Worm (Caenorhabditis elegans) whole organism, L1 larva: Measurements from ENCODE around the gene C32B5.15.
"Not testable (repeated sequence)": the region's sequence is repeated elsewhere in the genome, so short reads cannot be mapped to it uniquely, and the experiment has no call there.

ENCODE experiments used
- F16B12.6 ChIP-seq: fragments of 150-350 bp; optimal IDR thresholded peaks from 2 replicates; lab custom pipeline; 2014; ENCODE audit warnings: missing biosample characterization, missing genetic modification characterization
- Y116A8C.19 ChIP-seq: sonication (generic microtip); optimal IDR thresholded peaks from 2 replicates; lab custom pipeline; 2016; ENCODE audit warnings: missing compliant biosample characterization, missing genetic modification characterization, borderline replicate concordance
- ama-1 ChIP-seq: fragments of 150-350 bp; optimal IDR thresholded peaks from 2 replicates; lab custom pipeline; 2014
- ceh-63 ChIP-seq: fragments of 200-800 bp; sonication (Bioruptor generic); optimal IDR thresholded peaks from 2 replicates; lab custom pipeline; 2018; ENCODE audit warnings: mild to moderate bottlenecking, missing genetic modification characterization, missing compliant biosample characterization
- ceh-8 ChIP-seq: fragments of 200-800 bp; sonication (Bioruptor generic); optimal IDR thresholded peaks from 2 replicates; lab custom pipeline; 2018; ENCODE audit warnings: mild to moderate bottlenecking, missing genetic modification characterization, moderate library complexity, missing compliant biosample characterization
- dsc-1 ChIP-seq: sonication (generic microtip); optimal IDR thresholded peaks from 2 replicates; lab custom pipeline; 2016; ENCODE audit warnings: mild to moderate bottlenecking, missing genetic modification characterization, missing compliant biosample characterization
- efl-1 ChIP-seq, 4 experiments: fragments of 150-350 bp; optimal IDR thresholded peaks in 3 of 4; peaks in 1 of 4; 1 replicate in 1 of 4; 2 replicates in 3 of 4; lab custom pipeline; 2014; ENCODE audit warnings: missing biosample characterization in 2 of 4, missing genetic modification characterization in 2 of 4, missing genetic modification reagents in 2 of 4
- efl-3 ChIP-seq: fragments of 200-800 bp; sonication (Bioruptor generic); optimal IDR thresholded peaks from 2 replicates; lab custom pipeline; 2018; ENCODE audit warnings: mild to moderate bottlenecking, missing genetic modification characterization, missing compliant biosample characterization
- elt-3 ChIP-seq, 6 experiments: fragments of 150-350 bp in 1 of 6; sonication (generic microtip); optimal IDR thresholded peaks; 2 replicates each; lab custom pipeline; 2017 to 2018; ENCODE audit warnings: missing biosample characterization in 6 of 6, missing genetic modification characterization in 6 of 6, inconsistent platforms in 1 of 6
- ets-5 ChIP-seq: fragments of 200-800 bp; sonication (Bioruptor generic); IDR thresholded peaks from 2 replicates; pipeline ENCODE4 v1.3.6; 2022; ENCODE audit warnings: missing genetic modification characterization, missing compliant biosample characterization
- fkh-10 ChIP-seq: sonication (generic microtip); optimal IDR thresholded peaks from 2 replicates; lab custom pipeline; 2017; ENCODE audit warnings: missing biosample characterization, missing genetic modification reagents, missing genetic modification characterization
- fkh-8 ChIP-seq: sonication (generic microtip); optimal IDR thresholded peaks from 2 replicates; lab custom pipeline; 2016; ENCODE audit warnings: mild to moderate bottlenecking, missing genetic modification characterization, missing compliant biosample characterization
- fos-1 ChIP-seq: fragments of 150-350 bp; optimal IDR thresholded peaks from 2 replicates; lab custom pipeline; 2014; ENCODE audit warnings: missing biosample characterization, missing genetic modification characterization
- grh-1 ChIP-seq: fragments of 200-800 bp; sonication (Bioruptor generic); IDR thresholded peaks from 2 replicates; pipeline ENCODE4 v1.3.6; 2022; ENCODE audit warnings: missing genetic modification reagents, missing genetic modification characterization, missing compliant biosample characterization
- irx-1 ChIP-seq: sonication (generic microtip); optimal IDR thresholded peaks from 2 replicates; lab custom pipeline; 2016; ENCODE audit warnings: missing genetic modification characterization, missing compliant biosample characterization
- isw-1 ChIP-seq: fragments of 200-800 bp; sonication (Bioruptor generic); IDR thresholded peaks from 2 replicates; pipeline ENCODE4 v1.3.6; 2022; ENCODE audit warnings: missing genetic modification characterization, missing compliant biosample characterization
- jun-1 ChIP-seq: fragments of 150-350 bp; optimal IDR thresholded peaks from 2 replicates; lab custom pipeline; 2014; ENCODE audit warnings: missing biosample characterization, missing genetic modification reagents, missing genetic modification characterization
- lin-15B ChIP-seq: fragments of 150-350 bp; sonication (generic microtip); optimal IDR thresholded peaks from 3 replicates; lab custom pipeline; 2014; ENCODE audit warnings: missing biosample characterization, missing genetic modification characterization
- mab-9 ChIP-seq: fragments of 200-800 bp; sonication (Bioruptor generic); IDR thresholded peaks from 2 replicates; pipeline ENCODE4 v1.3.6; 2022; ENCODE audit warnings: missing genetic modification reagents, missing genetic modification characterization, missing compliant biosample characterization
- mep-1 ChIP-seq: fragments of 150-350 bp; optimal IDR thresholded peaks from 2 replicates; lab custom pipeline; 2014; ENCODE audit warnings: missing biosample characterization, missing genetic modification characterization
- nhr-19 ChIP-seq: fragments of 200-800 bp; sonication (Bioruptor generic); conservative IDR thresholded peaks from 2 replicates; pipeline ENCODE4 v1.3.6; 2022; ENCODE audit warnings: missing genetic modification characterization, missing compliant biosample characterization
- nhr-28 ChIP-seq: fragments of 150-350 bp; optimal IDR thresholded peaks from 2 replicates; lab custom pipeline; 2014; ENCODE audit warnings: missing biosample characterization, missing genetic modification characterization
- nhr-76 ChIP-seq: sonication (generic microtip); optimal IDR thresholded peaks from 2 replicates; lab custom pipeline; 2017; ENCODE audit warnings: missing biosample characterization, missing genetic modification characterization
- snpc-4 ChIP-seq: fragments of 150-350 bp; optimal IDR thresholded peaks from 2 replicates; lab custom pipeline; 2014; ENCODE audit warnings: missing biosample characterization, missing genetic modification characterization
- snu-23 ChIP-seq: sonication (generic microtip); optimal IDR thresholded peaks from 2 replicates; lab custom pipeline; 2016; ENCODE audit warnings: missing genetic modification characterization, missing compliant biosample characterization
- sptf-1 ChIP-seq: fragments of 150-350 bp; optimal IDR thresholded peaks from 2 replicates; lab custom pipeline; 2014; ENCODE audit warnings: missing biosample characterization, missing genetic modification characterization
- tbx-2 ChIP-seq: sonication (generic microtip); optimal IDR thresholded peaks from 2 replicates; lab custom pipeline; 2016; ENCODE audit warnings: missing genetic modification characterization, missing compliant biosample characterization
- tlp-1 ChIP-seq: fragments of 150-350 bp; optimal IDR thresholded peaks from 2 replicates; lab custom pipeline; 2014; ENCODE audit warnings: missing biosample characterization, missing genetic modification characterization
- unc-30 ChIP-seq: sonication (generic microtip); optimal IDR thresholded peaks from 2 replicates; lab custom pipeline; 2017; ENCODE audit warnings: missing biosample characterization, missing genetic modification characterization
- xbp-1 ChIP-seq: sonication (generic microtip); optimal IDR thresholded peaks from 2 replicates; lab custom pipeline; 2016; ENCODE audit warnings: missing genetic modification characterization, missing compliant biosample characterization
- zip-4 ChIP-seq: fragments of 200-800 bp; sonication (Bioruptor generic); optimal IDR thresholded peaks from 2 replicates; lab custom pipeline; 2018; ENCODE audit warnings: mild to moderate bottlenecking, missing genetic modification characterization, moderate library complexity, missing compliant biosample characterization

C32B5.15 gene

ce11 chrII:996112-996511 lies 23.4 kb upstream of the C32B5.15 start, which contains the start of gene F45D11.11:
F45D11.11 (minus strand) TSS chrII:996212.
- not testable (repeated sequence) for TF ChIP-seq ets-5; unc-30 (tag; lab: Kevin White, UChicago); fkh-10 (GFP tag; lab: Kevin White, UChicago)

DNA sequence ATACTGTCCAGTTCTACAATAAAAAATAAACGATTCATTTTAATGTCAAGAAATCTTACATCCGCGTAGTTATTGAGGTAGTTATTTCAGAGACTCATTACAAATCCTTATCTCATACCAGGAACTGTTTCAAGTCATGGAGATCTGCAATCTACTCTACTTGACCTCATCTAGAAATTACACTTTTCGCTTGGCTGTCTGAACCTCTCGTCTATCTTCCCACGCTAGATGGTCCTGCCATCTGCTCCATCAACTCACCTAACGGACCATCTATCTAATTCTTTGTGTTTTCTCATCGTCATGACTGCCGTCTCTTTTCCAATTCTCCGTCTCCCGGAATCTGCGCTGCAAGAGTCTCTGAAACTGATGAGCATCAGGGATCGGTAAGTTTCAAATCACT lies 21.5 kb upstream of the C32B5.15 start, which contains the start of gene F45D11.7:
Gene F45D11.7 (plus strand): TSS at position 301 of the 400 bp plus-strand sequence.
- TF ChIP-seq jun-1, nhr-28, snpc-4 (tag; lab: Kevin White, UChicago): not testable (repeated sequence)

- TF ChIP-seq snu-23 (GFP tag; lab: Kevin White, UChicago) (no peak), irx-1 (tag; lab: Kevin White, UChicago) (no peak), tlp-1 (tag; lab: Kevin White, UChicago) (no peak)
These were observed 18.6 kb upstream of the C32B5.15 start, which contains the start of gene fbxc-42 for ce11 chrII:991300-991699. fbxc-42 (plus strand) TSS chrII:991600.

ce11 chrII:988437-988836 lies 15.7 kb upstream of the C32B5.15 start, which contains the start of gene fbxc-39:
fbxc-39 (plus strand) TSS chrII:988737.
- no peak for TF ChIP-seq tbx-2 (tag; lab: Kevin White, UChicago)
- TF ChIP-seq fos-1 (tag; lab: Kevin White, UChicago), result no peak
- TF ChIP-seq jun-1 (tag; lab: Kevin White, UChicago), result no peak
- TF ChIP-seq mab-9 (GFP tag; lab: Robert Waterston, UW), result no peak
- no peak for TF ChIP-seq nhr-76 (tag; lab: Kevin White, UChicago)
- TF ChIP-seq sptf-1 (tag; lab: Kevin White, UChicago), result no peak

ce11 chrII:985703-986102 lies 13.0 kb upstream of the C32B5.15 start, which contains the start of gene fbxc-40:
fbxc-40 (plus strand) TSS chrII:986003.
- TF ChIP-seq nhr-19 (GFP tag; lab: Robert Waterston, UW); lin-15B (tag; lab: Kevin White, UChicago); jun-1 (tag; lab: Kevin White, UChicago): not testable (repeated sequence)

DNA sequence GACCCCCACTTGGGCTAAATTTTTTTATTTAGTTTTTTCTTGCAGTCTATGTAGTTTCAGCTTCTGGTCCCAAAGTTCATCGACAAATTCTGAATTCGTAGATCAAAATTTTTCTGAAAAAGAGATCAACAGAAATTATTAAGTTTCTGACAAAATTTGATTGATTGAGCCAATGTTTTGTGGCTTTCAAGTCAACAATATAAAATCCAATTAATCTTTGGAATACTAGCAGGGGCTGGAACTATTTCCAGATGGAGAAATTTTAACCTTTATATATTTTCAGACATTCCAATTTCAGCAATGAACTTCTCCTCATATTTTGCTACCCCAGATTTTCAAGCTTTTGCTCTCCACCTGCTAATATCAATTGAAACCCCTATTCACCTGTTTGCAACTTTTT lies 10.1 kb upstream of the C32B5.15 start, which contains the start of gene srh-274:
Gene srh-274 (plus strand): TSS at position 301 of the 400 bp plus-strand sequence.
- TF ChIP-seq efl-3 (GFP tag; lab: Kevin White, UChicago) (no peak), isw-1 (GFP tag; lab: Robert Waterston, UW) (no peak), dsc-1 (tag; lab: Kevin White, UChicago) (no peak)

DNA sequence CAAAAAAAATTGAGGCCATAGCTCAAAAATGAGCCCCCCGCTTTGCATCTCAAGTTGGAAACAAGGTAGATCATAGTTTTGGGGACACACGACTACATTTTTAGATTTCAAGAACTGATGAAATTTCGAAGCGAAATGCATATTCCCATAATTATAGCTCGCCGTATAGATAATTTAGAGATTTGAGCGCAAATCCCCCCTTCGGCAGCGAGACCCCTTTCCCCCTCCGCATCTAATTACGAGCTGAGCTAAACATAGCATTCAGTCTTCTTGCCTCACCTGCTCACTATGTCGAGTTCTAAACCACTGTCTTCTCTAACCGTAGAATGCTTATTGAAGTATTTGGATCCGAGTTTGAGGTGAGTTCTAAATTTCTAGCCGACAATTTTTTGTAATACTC lies 6.4 kb upstream of the C32B5.15 start, which contains the start of the genes fbxc-17 and fbxc-15:
Gene fbxc-17 (minus strand): TSS at position 101 of the 400 bp plus-strand sequence.
Gene fbxc-15 (plus strand): TSS at position 289 of the 400 bp plus-strand sequence.
- TF ChIP-seq fkh-8 (tag; lab: Kevin White, UChicago), result no peak
- no peak for TF ChIP-seq mep-1 (tag; lab: Kevin White, UChicago)
- no peak for TF ChIP-seq ceh-8 (GFP tag; lab: Kevin White, UChicago)
- TF ChIP-seq xbp-1 (tag; lab: Kevin White, UChicago), result no peak
- TF ChIP-seq efl-1 (optimal IDR thresholded peaks at IDR 0.05; lab: Kevin White, UChicago), result no peak
- TF ChIP-seq efl-1 (GFP tag; optimal IDR thresholded peaks at IDR 0.05 in 1 of 2; lab: Kevin White, UChicago), result no peak
- no peak for TF ChIP-seq ceh-63
- no peak for TF ChIP-seq elt-3 (tag; optimal IDR thresholded peaks at IDR 0.05; lab: Kevin White, UChicago)
- TF ChIP-seq ama-1, result no peak
- no peak for TF ChIP-seq grh-1 (GFP tag; lab: Robert Waterston, UW)
- no peak for TF ChIP-seq lin-15B (tag; lab: Kevin White, UChicago)
- no peak for TF ChIP-seq F16B12.6 (tag; lab: Kevin White, UChicago)
- no peak for TF ChIP-seq Y116A8C.19
- no peak for TF ChIP-seq zip-4 (GFP tag; lab: Kevin White, UChicago)
- no peak for TF ChIP-seq efl-3 (GFP tag; lab: Kevin White, UChicago)
- TF ChIP-seq tlp-1 (tag; lab: Kevin White, UChicago), result no peak
